Fruit fly (Drosophila melanogaster) whole organism, embryonic: Measurements from ENCODE around the gene CG11597.

Experiments
- Abd-B ChIP-seq: fragments of 200-800 bp; sonication (Bioruptor generic); optimal IDR thresholded peaks from 2 replicates; lab custom pipeline; 2018; ENCODE audit warnings: missing biosample characterization, mild to moderate bottlenecking, missing genetic modification characterization, moderate library complexity
- Ada2b ChIP-seq: fragments of 200-800 bp; sonication (Bioruptor generic); IDR thresholded peaks from 2 replicates; pipeline ENCODE4 v1.3.6; 2022; ENCODE audit warnings: missing biosample characterization, missing genetic modification characterization
- Aef1 ChIP-seq: fragments of 200-800 bp; sonication (Bioruptor generic); IDR thresholded peaks from 3 replicates; pipeline ENCODE4 v1.3.6; 2022; ENCODE audit warnings: missing biosample characterization, missing genetic modification characterization
- Bteb2 ChIP-seq: fragments of 200-800 bp; sonication (Bioruptor generic); optimal IDR thresholded peaks from 2 replicates; lab custom pipeline; 2016; ENCODE audit warnings: missing biosample characterization, missing genetic modification characterization
- CG1024 ChIP-seq: fragments of 200-800 bp; sonication (Bioruptor generic); IDR thresholded peaks from 2 replicates; pipeline ENCODE4 v1.3.6; 2022; ENCODE audit warnings: missing biosample characterization, missing genetic modification characterization
- CG10431 ChIP-seq: fragments of 200-800 bp; sonication (Bioruptor generic); optimal IDR thresholded peaks from 3 replicates; lab custom pipeline; 2018; ENCODE audit warnings: missing biosample characterization, mild to moderate bottlenecking, missing genetic modification characterization
- CG10959 ChIP-seq: fragments of 200-800 bp; sonication (Bioruptor generic); IDR thresholded peaks from 2 replicates; pipeline ENCODE4 v1.3.6; 2022; ENCODE audit warnings: missing biosample characterization, missing genetic modification characterization
- CG12744 ChIP-seq: fragments of 200-800 bp; sonication (Bioruptor generic); optimal IDR thresholded peaks from 2 replicates; lab custom pipeline; 2016; ENCODE audit warnings: missing biosample characterization, missing genetic modification characterization
- CG14441 ChIP-seq: fragments of 200-800 bp; sonication (Bioruptor generic); IDR thresholded peaks from 2 replicates; pipeline ENCODE4 v1.3.6; 2022; ENCODE audit warnings: missing biosample characterization, missing genetic modification characterization
- CG15073 ChIP-seq: fragments of 200-800 bp; sonication (Bioruptor generic); optimal IDR thresholded peaks from 2 replicates; lab custom pipeline; 2016; ENCODE audit warnings: missing biosample characterization, missing genetic modification characterization
- CG15479 ChIP-seq: fragments of 200-800 bp; sonication (Bioruptor generic); optimal IDR thresholded peaks from 3 replicates; lab custom pipeline; 2019; ENCODE audit warnings: missing biosample characterization, mild to moderate bottlenecking, missing genetic modification characterization, moderate library complexity
- CG16813 ChIP-seq: fragments of 200-800 bp; sonication (Bioruptor generic); IDR thresholded peaks from 3 replicates; pipeline ENCODE4 v1.3.6; 2022; ENCODE audit warnings: missing biosample characterization, missing genetic modification characterization; ENCODE audit not compliant: partially characterized antibody
- CG16863 ChIP-seq: fragments of 200-800 bp; sonication (Bioruptor generic); optimal IDR thresholded peaks from 3 replicates; lab custom pipeline; 2016; ENCODE audit warnings: missing biosample characterization, missing genetic modification characterization
- CG18011 ChIP-seq: fragments of 200-800 bp; sonication (Bioruptor generic); optimal IDR thresholded peaks from 2 replicates; lab custom pipeline; 2017; ENCODE audit warnings: missing biosample characterization, missing genetic modification characterization, mild to moderate bottlenecking, moderate library complexity, missing genotype
- CG18262 ChIP-seq: fragments of 200-800 bp; optimal IDR thresholded peaks from 3 replicates; lab custom pipeline; 2019; ENCODE audit warnings: missing biosample characterization, mild to moderate bottlenecking, missing genetic modification characterization, moderate library complexity
- CG32767 ChIP-seq: fragments of 200-800 bp; sonication (Bioruptor generic); IDR thresholded peaks from 2 replicates; pipeline ENCODE4 v1.3.6; 2022; ENCODE audit warnings: missing biosample characterization, missing genetic modification characterization
- CG3847 ChIP-seq: fragments of 200-800 bp; sonication (Bioruptor generic); IDR thresholded peaks from 2 replicates; pipeline ENCODE4 v1.3.6; 2022; ENCODE audit warnings: missing biosample characterization, missing genetic modification characterization
- CG6175 ChIP-seq: fragments of 200-800 bp; sonication (Bioruptor generic); IDR thresholded peaks from 3 replicates; pipeline ENCODE4 v1.3.6; 2022; ENCODE audit warnings: missing biosample characterization, missing genetic modification characterization
- CG7556 ChIP-seq: fragments of 200-800 bp; sonication (Bioruptor generic); optimal IDR thresholded peaks from 2 replicates; lab custom pipeline; 2017; ENCODE audit warnings: missing biosample characterization, mild to moderate bottlenecking, missing genetic modification characterization
- CG7745 ChIP-seq: fragments of 200-800 bp; sonication (Bioruptor generic); optimal IDR thresholded peaks from 2 replicates; lab custom pipeline; 2018; ENCODE audit warnings: missing biosample characterization, mild to moderate bottlenecking, missing genetic modification characterization, moderate library complexity
- CG7786 ChIP-seq: fragments of 200-800 bp; sonication (Bioruptor generic); optimal IDR thresholded peaks from 2 replicates; lab custom pipeline; 2016; ENCODE audit warnings: missing biosample characterization, missing genetic modification characterization
- CG7963 ChIP-seq: fragments of 200-800 bp; sonication (Bioruptor generic); IDR thresholded peaks from 3 replicates; pipeline ENCODE4 v1.3.6; 2022; ENCODE audit warnings: missing biosample characterization, missing genetic modification characterization; ENCODE audit not compliant: partially characterized antibody
- CG8924 ChIP-seq: fragments of 200-800 bp; optimal IDR thresholded peaks from 3 replicates; lab custom pipeline; 2019; ENCODE audit warnings: missing biosample characterization, mild to moderate bottlenecking, missing genetic modification characterization, moderate library complexity
- CG8944 ChIP-seq: fragments of 200-800 bp; sonication (Bioruptor generic); optimal IDR thresholded peaks from 3 replicates; lab custom pipeline; 2016; ENCODE audit warnings: missing biosample characterization, missing genetic modification characterization
- CrebB ChIP-seq: fragments of 200-800 bp; sonication (Bioruptor generic); optimal IDR thresholded peaks from 3 replicates; lab custom pipeline; 2018; ENCODE audit warnings: missing biosample characterization, mild to moderate bottlenecking, missing genetic modification characterization
- Ets97D ChIP-seq: fragments of 200-800 bp; sonication (Bioruptor generic); optimal IDR thresholded peaks from 3 replicates; lab custom pipeline; 2016; ENCODE audit warnings: missing biosample characterization, missing genetic modification characterization
- Fer3 ChIP-seq: fragments of 200-800 bp; sonication (Bioruptor generic); optimal IDR thresholded peaks from 2 replicates; lab custom pipeline; 2018; ENCODE audit warnings: missing biosample characterization, mild to moderate bottlenecking, missing genetic modification characterization, moderate library complexity
- Gsc ChIP-seq: fragments of 200-800 bp; sonication (Bioruptor generic); IDR thresholded peaks from 2 replicates; pipeline ENCODE4 v1.3.6; 2022; ENCODE audit warnings: missing biosample characterization, missing genetic modification characterization
- HLH4C ChIP-seq: fragments of 200-800 bp; sonication (Bioruptor generic); IDR thresholded peaks from 3 replicates; pipeline ENCODE4 v1.3.6; 2022; ENCODE audit warnings: missing biosample characterization, missing genetic modification characterization; ENCODE audit not compliant: partially characterized antibody
- HLH54F ChIP-seq: fragments of 200-800 bp; sonication (Bioruptor generic); optimal IDR thresholded peaks from 3 replicates; lab custom pipeline; 2016; ENCODE audit warnings: missing biosample characterization, missing genetic modification characterization
- HmgZ ChIP-seq: fragments of 200-800 bp; sonication (Bioruptor generic); optimal IDR thresholded peaks from 2 replicates; lab custom pipeline; 2018; ENCODE audit warnings: missing biosample characterization, mild to moderate bottlenecking, missing genetic modification characterization
- Hmx ChIP-seq: fragments of 200-800 bp; sonication (Bioruptor generic); optimal IDR thresholded peaks from 2 replicates; lab custom pipeline; 2016; ENCODE audit warnings: missing biosample characterization, missing genetic modification characterization
- Hr3 ChIP-seq: fragments of 200-800 bp; sonication (Bioruptor generic); optimal IDR thresholded peaks from 3 replicates; lab custom pipeline; 2016; ENCODE audit warnings: missing biosample characterization, missing genetic modification characterization
- Hr39 ChIP-seq: fragments of >200 bp; optimal IDR thresholded peaks from 2 replicates; lab custom pipeline; 2017
- Hr78 ChIP-seq, 2 experiments: fragments of 200-800 bp in 1 of 2; fragments of >200 bp in 1 of 2; sonication (Bioruptor generic) in 1 of 2; optimal IDR thresholded peaks; 2 replicates each; lab custom pipeline; 2017 to 2019; ENCODE audit warnings: missing biosample characterization in 2 of 2, missing genetic modification characterization in 2 of 2, mild to moderate bottlenecking in 1 of 2, moderate library complexity in 1 of 2
- MESR4 ChIP-seq: fragments of 200-800 bp; sonication (Bioruptor generic); optimal IDR thresholded peaks from 2 replicates; lab custom pipeline; 2018; ENCODE audit warnings: missing biosample characterization, mild to moderate bottlenecking, missing genetic modification characterization, moderate library complexity
- NFAT ChIP-seq: fragments of 200-800 bp; sonication (Bioruptor generic); IDR thresholded peaks from 2 replicates; pipeline ENCODE4 v1.3.6; 2022; ENCODE audit warnings: missing biosample characterization, missing genetic modification characterization
- Ptx1 ChIP-seq: fragments of 200-800 bp; sonication (Bioruptor generic); IDR thresholded peaks from 2 replicates; pipeline ENCODE4 v1.3.6; 2022; ENCODE audit warnings: missing biosample characterization, missing genetic modification characterization
- Vsx1 ChIP-seq: fragments of 200-800 bp; sonication (Bioruptor generic); optimal IDR thresholded peaks from 2 replicates; lab custom pipeline; 2017; ENCODE audit warnings: missing biosample characterization, mild to moderate bottlenecking, missing genetic modification characterization, missing genetic modification reagents
- Xbp1 ChIP-seq: fragments of 200-800 bp; sonication (Bioruptor generic); optimal IDR thresholded peaks from 3 replicates; lab custom pipeline; 2016; ENCODE audit warnings: missing biosample characterization, mild to moderate bottlenecking, missing genetic modification characterization
- Xrp1 ChIP-seq: fragments of 200-800 bp; sonication (Bioruptor generic); IDR thresholded peaks from 2 replicates; pipeline ENCODE4 v1.3.6; 2022; ENCODE audit warnings: missing biosample characterization, missing genetic modification characterization
- az2 ChIP-seq: fragments of 200-800 bp; sonication (Bioruptor generic); optimal IDR thresholded peaks from 3 replicates; lab custom pipeline; 2016; ENCODE audit warnings: missing biosample characterization, missing genetic modification characterization
- gfzf ChIP-seq: fragments of 200-800 bp; sonication (Bioruptor generic); optimal IDR thresholded peaks from 2 replicates; lab custom pipeline; 2016; ENCODE audit warnings: missing biosample characterization, mild to moderate bottlenecking, missing genetic modification characterization, moderate library complexity
- gsb ChIP-seq: fragments of 200-800 bp; sonication (Bioruptor generic); IDR thresholded peaks from 2 replicates; pipeline ENCODE4 v1.3.6; 2022; ENCODE audit warnings: missing biosample characterization, missing genetic modification characterization
- kay ChIP-seq: fragments of 200-800 bp; sonication (Bioruptor generic); optimal IDR thresholded peaks from 2 replicates; lab custom pipeline; 2016; ENCODE audit warnings: missing biosample characterization, missing genetic modification characterization
- luna ChIP-seq: fragments of 200-800 bp; sonication (Bioruptor generic); optimal IDR thresholded peaks from 2 replicates; lab custom pipeline; 2016; ENCODE audit warnings: missing biosample characterization, missing genetic modification characterization
- odd ChIP-seq: fragments of 200-800 bp; sonication (Bioruptor generic); optimal IDR thresholded peaks from 2 replicates; lab custom pipeline; 2017; ENCODE audit warnings: missing biosample characterization, mild to moderate bottlenecking, missing genetic modification characterization
- sens ChIP-seq: fragments of 200-800 bp; sonication (Bioruptor generic); peaks from one replicate; lab custom pipeline; 2016; ENCODE audit warnings: missing biosample characterization, missing genetic modification characterization
- sr ChIP-seq: fragments of 200-800 bp; sonication (Bioruptor generic); IDR thresholded peaks from 3 replicates; pipeline ENCODE4 v1.3.6; 2022; ENCODE audit warnings: missing biosample characterization, missing genetic modification characterization
- tap ChIP-seq: fragments of 200-800 bp; optimal IDR thresholded peaks from 3 replicates; lab custom pipeline; 2019; ENCODE audit warnings: missing biosample characterization, mild to moderate bottlenecking, missing genetic modification characterization, moderate library complexity
- toy ChIP-seq: fragments of 200-800 bp; sonication (Bioruptor generic); IDR thresholded peaks from 2 replicates; pipeline ENCODE4 v1.3.6; 2022; ENCODE audit warnings: missing biosample characterization, missing genetic modification characterization
- unc-4 ChIP-seq: fragments of 200-800 bp; sonication (Bioruptor generic); IDR thresholded peaks from 2 replicates; pipeline ENCODE4 v1.3.6; 2022; ENCODE audit warnings: missing biosample characterization, missing genetic modification characterization; ENCODE audit not compliant: partially characterized antibody

CG11597 gene

dm6 chr3L:11785291-11785690 lies 36.8 kb downstream of the CG11597 start:
- TF ChIP-seq toy (GFP tag; lab: Robert Waterston, UW), result no peak
- TF ChIP-seq CG14441 (GFP tag; lab: Robert Waterston, UW), result peak; percentile 65
- TF ChIP-seq CG15479 (GFP tag; lab: Kevin White, UChicago), result no peak
- TF ChIP-seq unc-4 (GFP tag; lab: Robert Waterston, UW), result no peak
- TF ChIP-seq CG16813 (GFP tag; lab: Robert Waterston, UW), result no peak
- TF ChIP-seq Bteb2 (GFP tag; lab: Kevin White, UChicago), result peak; percentile 15
- TF ChIP-seq CG18262, result no peak
- no peak for TF ChIP-seq CG12744
- TF ChIP-seq CG3847 (GFP tag; lab: Robert Waterston, UW), result peak; percentile 46; the same call in 1 of the 2 replicates
- TF ChIP-seq CG18011 (GFP tag; lab: Kevin White, UChicago), result no peak
- no peak for TF ChIP-seq CG7556 (GFP tag; lab: Kevin White, UChicago)
- TF ChIP-seq CG7963 (GFP tag; lab: Robert Waterston, UW), result no peak
- TF ChIP-seq CG8924 (tag; lab: Kevin White, UChicago), result no peak
- TF ChIP-seq Ptx1 (GFP tag; lab: Robert Waterston, UW), result peak; percentile 64
- no peak for TF ChIP-seq CG10959 (GFP tag; lab: Robert Waterston, UW)
- TF ChIP-seq sens (GFP tag; lab: Kevin White, UChicago), result peak; percentile 60
- TF ChIP-seq Ada2b (GFP tag; lab: Robert Waterston, UW), result peak; percentile 63
- TF ChIP-seq CG16863, result peak; percentile 19
- peak; percentile 33 for TF ChIP-seq HmgZ (tag; lab: Kevin White, UChicago)
- TF ChIP-seq odd (GFP tag; lab: Kevin White, UChicago), result no peak
- no peak for TF ChIP-seq HLH4C
- no peak for TF ChIP-seq kay
- no peak for TF ChIP-seq CG6175
- TF ChIP-seq gsb (GFP tag; lab: Robert Waterston, UW), result 0 out of 2 replicates have a peak, but pooled peaks have one; percentile 16
- peak; percentile 39; the same call in 2 of the 3 replicates for TF ChIP-seq Aef1 (GFP tag; lab: Robert Waterston, UW)
- no peak for TF ChIP-seq HLH54F
- TF ChIP-seq Xbp1 (GFP tag; lab: Kevin White, UChicago), result peak; percentile 41
- TF ChIP-seq Hr39, result no peak
- TF ChIP-seq luna (GFP tag; lab: Kevin White, UChicago), result no peak
- TF ChIP-seq Ets97D (GFP tag; lab: Kevin White, UChicago), result no peak
- TF ChIP-seq Hr3 (GFP tag; lab: Kevin White, UChicago), result peak; percentile 29
- TF ChIP-seq Abd-B, result no peak
- no peak for TF ChIP-seq CrebB
- TF ChIP-seq tap (tag; lab: Kevin White, UChicago), result no peak
- TF ChIP-seq Hr78 (GFP tag; optimal IDR thresholded peaks at IDR 0.05; lab: Kevin White, UChicago), result no peak
- TF ChIP-seq Xrp1, result no peak; the same call in 1 of the 2 replicates
- no peak for TF ChIP-seq CG10431 (GFP tag; lab: Kevin White, UChicago)
- no peak for TF ChIP-seq MESR4 (GFP tag; lab: Kevin White, UChicago)
- TF ChIP-seq Fer3 (tag; lab: Kevin White, UChicago), result peak; percentile 57
- TF ChIP-seq NFAT (GFP tag; lab: Robert Waterston, UW), result peak; percentile 31; the same call in 1 of the 2 replicates
- no peak for TF ChIP-seq gfzf (GFP tag; lab: Kevin White, UChicago)
- TF ChIP-seq Gsc (GFP tag; lab: Robert Waterston, UW), result no peak
- no peak for TF ChIP-seq Vsx1 (GFP tag; lab: Kevin White, UChicago)
- no peak for TF ChIP-seq CG7745 (tag; lab: Kevin White, UChicago)
- TF ChIP-seq CG1024 (GFP tag; lab: Robert Waterston, UW), result no peak
- no peak for TF ChIP-seq CG8944 (GFP tag; lab: Kevin White, UChicago)
- TF ChIP-seq CG32767 (GFP tag; lab: Robert Waterston, UW), result peak; percentile 47; the same call in 1 of the 2 replicates
- no peak for TF ChIP-seq Hmx (GFP tag; lab: Kevin White, UChicago)
- no peak for TF ChIP-seq CG7786 (GFP tag; lab: Kevin White, UChicago)
- no peak for TF ChIP-seq CG15073 (GFP tag; lab: Kevin White, UChicago)
- peak; percentile 26 for TF ChIP-seq az2 (GFP tag; lab: Kevin White, UChicago)
- TF ChIP-seq sr (GFP tag; lab: Robert Waterston, UW), result peak; percentile 86
